Worm (Caenorhabditis elegans) whole organism, L2 larva: Measurements from ENCODE around the gene mam-2.

ENCODE experiments used
- F13H6.1 ChIP-seq: sonication (generic microtip); optimal IDR thresholded peaks from 2 replicates; lab custom pipeline; 2016; ENCODE audit warnings: missing genetic modification characterization, missing compliant biosample characterization
- R02D3.7 ChIP-seq: fragments of 150-350 bp; optimal IDR thresholded peaks from 2 replicates; lab custom pipeline; 2014; ENCODE audit warnings: missing biosample characterization, missing genetic modification characterization
- Y55F3AM.14 ChIP-seq: fragments of 200-800 bp; sonication (Bioruptor generic); optimal IDR thresholded peaks from 2 replicates; lab custom pipeline; 2018; ENCODE audit warnings: mild to moderate bottlenecking, missing genetic modification characterization, missing compliant biosample characterization
- ZK546.5 ChIP-seq: sonication (generic microtip); optimal IDR thresholded peaks from 2 replicates; lab custom pipeline; 2017; ENCODE audit warnings: missing biosample characterization, missing genetic modification characterization
- aly-2 ChIP-seq: fragments of 150-350 bp; optimal IDR thresholded peaks from 2 replicates; lab custom pipeline; 2014; ENCODE audit warnings: missing biosample characterization, missing genetic modification characterization
- ceh-16 ChIP-seq: fragments of 150-350 bp; optimal IDR thresholded peaks from 2 replicates; lab custom pipeline; 2014; ENCODE audit warnings: missing biosample characterization, missing genetic modification characterization
- ceh-82 ChIP-seq: fragments of 150-350 bp; optimal IDR thresholded peaks from 2 replicates; lab custom pipeline; 2014; ENCODE audit warnings: missing biosample characterization, missing genetic modification characterization
- crh-2 ChIP-seq: sonication (generic microtip); optimal IDR thresholded peaks from 2 replicates; lab custom pipeline; 2017; ENCODE audit warnings: missing biosample characterization, missing genetic modification characterization
- elt-1 ChIP-seq: fragments of 150-350 bp; optimal IDR thresholded peaks from 2 replicates; lab custom pipeline; 2014; ENCODE audit warnings: missing biosample characterization, missing genetic modification characterization
- elt-3 ChIP-seq: sonication (generic microtip); optimal IDR thresholded peaks from 2 replicates; lab custom pipeline; 2017; ENCODE audit warnings: missing biosample characterization, missing genetic modification characterization
- fos-1 ChIP-seq: fragments of 150-350 bp; optimal IDR thresholded peaks from 2 replicates; lab custom pipeline; 2014; ENCODE audit warnings: missing biosample characterization, missing genetic modification characterization
- gmeb-1 ChIP-seq: fragments of 150-350 bp; optimal IDR thresholded peaks from 2 replicates; lab custom pipeline; 2014; ENCODE audit warnings: missing biosample characterization, missing genetic modification characterization
- lin-11 ChIP-seq: fragments of 150-350 bp; sonication (generic microtip); optimal IDR thresholded peaks from 2 replicates; lab custom pipeline; 2014; ENCODE audit warnings: missing biosample characterization, missing genetic modification characterization, inconsistent platforms, mixed read lengths
- lin-13 ChIP-seq: fragments of 150-350 bp; optimal IDR thresholded peaks from 2 replicates; lab custom pipeline; 2014; ENCODE audit warnings: missing biosample characterization, missing genetic modification reagents, missing genetic modification characterization
- lin-39 ChIP-seq: fragments of 150-350 bp; optimal IDR thresholded peaks from 2 replicates; lab custom pipeline; 2014; ENCODE audit warnings: missing biosample characterization, missing genetic modification reagents, missing genetic modification characterization
- lsy-2 ChIP-seq, 2 experiments: fragments of 150-350 bp in 1 of 2; sonication (generic microtip) in 1 of 2; optimal IDR thresholded peaks; 2 replicates each; lab custom pipeline; 2014 to 2017; ENCODE audit warnings: missing biosample characterization in 2 of 2, missing genetic modification characterization in 2 of 2
- mdl-1 ChIP-seq, 2 experiments: fragments of 150-350 bp in 1 of 2; sonication (generic microtip) in 1 of 2; optimal IDR thresholded peaks; 2 replicates each; lab custom pipeline; 2017; ENCODE audit warnings: missing biosample characterization in 2 of 2, missing genetic modification characterization in 2 of 2
- nhr-10 ChIP-seq: sonication (generic microtip); optimal IDR thresholded peaks from 2 replicates; lab custom pipeline; 2017; ENCODE audit warnings: missing biosample characterization, missing genetic modification characterization
- nhr-11 ChIP-seq: fragments of 150-350 bp; optimal IDR thresholded peaks from 2 replicates; lab custom pipeline; 2014; ENCODE audit warnings: missing biosample characterization, missing genetic modification characterization
- nhr-129 ChIP-seq: fragments of 150-350 bp; optimal IDR thresholded peaks from 2 replicates; lab custom pipeline; 2014; ENCODE audit warnings: missing biosample characterization, missing genetic modification characterization
- nhr-21 ChIP-seq: fragments of 150-350 bp; optimal IDR thresholded peaks from 2 replicates; lab custom pipeline; 2014; ENCODE audit warnings: missing biosample characterization, missing genetic modification characterization
- nhr-23 ChIP-seq: fragments of 150-350 bp; optimal IDR thresholded peaks from 2 replicates; lab custom pipeline; 2014; ENCODE audit warnings: missing biosample characterization, missing genetic modification reagents, missing genetic modification characterization
- nhr-6 ChIP-seq: fragments of 150-350 bp; optimal IDR thresholded peaks from 2 replicates; lab custom pipeline; 2014; ENCODE audit warnings: missing biosample characterization, missing genetic modification characterization
- nhr-77 ChIP-seq: fragments of 150-350 bp; optimal IDR thresholded peaks from 2 replicates; lab custom pipeline; 2014; ENCODE audit warnings: missing biosample characterization, missing genetic modification characterization
- skn-1 ChIP-seq: sonication (generic microtip); optimal IDR thresholded peaks from 2 replicates; lab custom pipeline; 2017; ENCODE audit warnings: missing biosample characterization, missing genetic modification characterization
- sma-9 ChIP-seq, 2 experiments: fragments of 150-350 bp in 1 of 2; sonication (generic microtip) in 1 of 2; optimal IDR thresholded peaks; 2 replicates each; lab custom pipeline; 2014 to 2016; ENCODE audit warnings: missing genetic modification characterization in 2 of 2, mild to moderate bottlenecking in 1 of 2, missing biosample characterization in 1 of 2, missing compliant biosample characterization in 1 of 2, missing genetic modification reagents in 1 of 2, moderate library complexity in 1 of 2
- snpc-4 ChIP-seq: fragments of 150-350 bp; optimal IDR thresholded peaks from 2 replicates; lab custom pipeline; 2014; ENCODE audit warnings: missing biosample characterization, missing genetic modification characterization
- unc-39 ChIP-seq: fragments of 150-350 bp; optimal IDR thresholded peaks from 2 replicates; lab custom pipeline; 2014; ENCODE audit warnings: missing biosample characterization, missing genetic modification characterization
- unc-55 ChIP-seq: fragments of 150-350 bp; sonication (generic microtip); optimal IDR thresholded peaks from 3 replicates; lab custom pipeline; 2014; ENCODE audit warnings: missing biosample characterization, missing genetic modification reagents, missing genetic modification characterization
- unc-62 ChIP-seq: fragments of 150-350 bp; optimal IDR thresholded peaks from 2 replicates; lab custom pipeline; 2014; ENCODE audit warnings: missing biosample characterization, missing genetic modification reagents, missing genetic modification characterization
- zag-1 ChIP-seq: fragments of 150-350 bp; optimal IDR thresholded peaks from 2 replicates; lab custom pipeline; 2014; ENCODE audit warnings: missing biosample characterization, missing genetic modification characterization
- ztf-1 ChIP-seq: fragments of 200-800 bp; sonication (Bioruptor generic); conservative IDR thresholded peaks from 2 replicates; pipeline ENCODE4 v1.3.6; 2022; ENCODE audit warnings: missing genetic modification characterization, missing compliant biosample characterization
- ztf-11 ChIP-seq: sonication (generic microtip); optimal IDR thresholded peaks from 2 replicates; lab custom pipeline; 2017; ENCODE audit warnings: missing biosample characterization, missing genetic modification characterization
- ztf-4 ChIP-seq: fragments of 150-350 bp; optimal IDR thresholded peaks from 2 replicates; lab custom pipeline; 2014; ENCODE audit warnings: missing biosample characterization, missing genetic modification characterization

Gene mam-2

DNA sequence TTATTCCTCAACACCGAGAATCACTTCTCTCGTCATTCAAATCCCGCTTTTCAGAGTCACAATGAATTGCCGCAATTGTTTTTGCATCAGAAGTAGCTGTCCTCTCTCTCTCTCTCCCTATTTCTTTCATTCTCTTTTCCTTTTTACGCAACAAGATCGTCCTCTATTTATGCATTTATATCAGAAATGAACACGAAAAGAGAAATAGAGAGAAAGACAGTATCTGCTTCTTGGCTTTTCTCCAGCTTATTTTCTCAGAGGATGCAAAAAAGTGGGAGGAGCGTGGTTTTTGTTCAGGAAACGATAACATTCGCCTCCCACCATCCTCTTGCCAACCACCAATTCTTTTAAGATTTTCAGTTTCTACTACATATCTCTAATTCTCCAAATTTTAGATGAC, at the start of gene mam-2:
TSS of gene mam-2 (plus strand) at position 301 of the 400 bp plus-strand sequence.
- no peak for TF ChIP-seq Y55F3AM.14 (GFP tag; lab: Kevin White, UChicago)
- TF ChIP-seq mdl-1 (tag; optimal IDR thresholded peaks at IDR 0.05; lab: Kevin White, UChicago), result no peak
- no peak for TF ChIP-seq ceh-16
- TF ChIP-seq sma-9 (GFP tag; optimal IDR thresholded peaks at IDR 0.05; lab: Kevin White, UChicago), result no peak
- no peak for TF ChIP-seq sma-9 (tag; optimal IDR thresholded peaks at IDR 0.05; lab: Kevin White, UChicago)
- no peak for TF ChIP-seq skn-1 (tag; lab: Kevin White, UChicago)
- TF ChIP-seq lin-39 (tag; lab: Kevin White, UChicago), result no peak
- no peak for TF ChIP-seq unc-39 (tag; lab: Kevin White, UChicago)
- TF ChIP-seq nhr-21 (tag; lab: Kevin White, UChicago), result no peak
- TF ChIP-seq, all 48 proteins: peak for 0

- no peak for TF ChIP-seq elt-1 (tag; lab: Kevin White, UChicago)
- TF ChIP-seq ceh-82, result no peak
- no peak for TF ChIP-seq sma-9 (GFP tag; optimal IDR thresholded peaks at IDR 0.05; lab: Kevin White, UChicago)
- TF ChIP-seq sma-9 (tag; optimal IDR thresholded peaks at IDR 0.05; lab: Kevin White, UChicago), result no peak
- TF ChIP-seq unc-62 (GFP tag; lab: Kevin White, UChicago), result no peak
- TF ChIP-seq lin-13 (GFP tag; lab: Kevin White, UChicago), result no peak
- no peak for TF ChIP-seq unc-55 (GFP tag; lab: Kevin White, UChicago)
- no peak for TF ChIP-seq nhr-21 (tag; lab: Kevin White, UChicago)
- TF ChIP-seq lin-39 (tag; lab: Kevin White, UChicago), result no peak
- TF ChIP-seq crh-2 (tag; lab: Kevin White, UChicago), result no peak
- no peak for TF ChIP-seq lin-11 (tag; lab: Kevin White, UChicago)
- no peak for TF ChIP-seq mdl-1 (tag; optimal IDR thresholded peaks at IDR 0.05; lab: Kevin White, UChicago)
- TF ChIP-seq ceh-16, result no peak
- TF ChIP-seq nhr-77 (tag; lab: Kevin White, UChicago), result no peak
- no peak for TF ChIP-seq nhr-23
- no peak for TF ChIP-seq aly-2 (tag; lab: Kevin White, UChicago)
- no peak for TF ChIP-seq ZK546.5
- TF ChIP-seq snpc-4 (tag; lab: Kevin White, UChicago), result no peak
- TF ChIP-seq Y55F3AM.14 (GFP tag; lab: Kevin White, UChicago), result no peak
These were observed 49.4 kb upstream of the mam-2 start, which contains the start of gene spe-29 for ce11 chrIV:9933580-9933979. TSS of gene spe-29 (plus strand) at chrIV:9933880.

DNA sequence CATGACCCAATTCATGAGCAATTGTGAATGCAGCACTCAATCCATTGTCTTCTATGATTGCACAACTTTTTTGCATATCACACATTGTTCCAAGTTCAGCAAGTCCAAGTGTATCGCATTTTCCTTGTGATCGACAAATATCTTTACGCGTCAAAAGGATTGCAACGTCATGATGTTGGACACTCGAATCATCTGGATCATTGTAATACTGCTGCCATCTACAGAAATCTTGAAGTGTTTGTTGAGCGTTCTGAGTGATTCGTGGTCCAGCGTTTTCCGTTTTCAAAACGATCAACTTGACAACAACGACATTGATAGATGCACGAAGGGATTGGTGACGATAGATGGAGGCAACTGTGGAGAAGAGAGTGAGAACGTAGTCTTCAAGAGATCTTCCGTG, 39.8 kb upstream of the mam-2 start:
- no peak for TF ChIP-seq nhr-11 (tag; lab: Kevin White, UChicago)
- no peak for TF ChIP-seq R02D3.7
- TF ChIP-seq aly-2 (tag; lab: Kevin White, UChicago), result no peak
- TF ChIP-seq elt-3 (tag; lab: Kevin White, UChicago), result no peak
- TF ChIP-seq fos-1, result no peak

DNA sequence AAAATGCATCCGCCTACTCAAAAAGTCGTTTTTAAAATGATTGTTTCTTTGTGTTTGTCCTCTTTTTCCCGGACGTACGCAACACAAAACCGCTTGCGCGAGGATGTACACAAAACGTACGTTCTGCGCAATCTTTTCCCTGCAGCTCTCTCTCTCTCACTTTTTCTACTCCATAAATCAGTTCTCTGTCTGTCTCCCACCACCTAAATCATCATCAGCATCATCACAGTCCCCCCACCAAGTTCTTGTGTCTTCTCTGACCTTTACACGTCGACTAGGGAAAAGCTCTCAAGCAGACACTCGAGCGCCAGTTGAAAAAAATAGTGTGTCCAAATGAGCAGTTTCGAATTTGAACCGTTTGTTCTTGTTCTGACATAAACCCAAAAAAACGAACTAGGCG, 38.7 kb upstream of the mam-2 start:
- no peak for TF ChIP-seq sma-9 (GFP tag; optimal IDR thresholded peaks at IDR 0.05; lab: Kevin White, UChicago)
- TF ChIP-seq sma-9 (tag; optimal IDR thresholded peaks at IDR 0.05; lab: Kevin White, UChicago), result no peak
- TF ChIP-seq nhr-129 (tag; lab: Kevin White, UChicago), result peak; percentile 15

DNA sequence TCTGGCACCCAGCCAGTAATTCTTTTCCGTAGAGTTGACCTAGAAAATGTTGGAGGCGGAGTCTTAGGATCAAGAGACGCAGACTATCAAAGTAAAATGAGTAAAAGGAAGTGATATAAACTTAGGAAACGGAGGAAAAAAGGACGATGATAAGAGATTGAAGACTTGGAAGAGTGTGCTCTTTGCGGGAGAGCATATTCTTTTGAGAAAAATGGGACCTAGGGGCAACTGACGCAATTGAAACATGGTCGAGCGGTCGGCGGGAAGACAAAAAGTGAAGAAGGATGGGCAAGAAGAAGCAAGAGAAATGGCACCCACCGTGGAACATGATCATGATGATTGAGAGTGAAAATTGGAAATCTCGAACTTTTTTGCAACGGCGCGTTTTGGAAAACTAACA, 35.0 kb upstream of the mam-2 start:
- peak; percentile 55 for TF ChIP-seq nhr-129 (tag; lab: Kevin White, UChicago)
- peak; percentile 45 for TF ChIP-seq sma-9 (GFP tag; optimal IDR thresholded peaks at IDR 0.05; lab: Kevin White, UChicago)
- TF ChIP-seq sma-9 (tag; optimal IDR thresholded peaks at IDR 0.05; lab: Kevin White, UChicago), result no peak
- no peak for TF ChIP-seq crh-2 (tag; lab: Kevin White, UChicago)
- TF ChIP-seq F13H6.1 (tag; lab: Kevin White, UChicago), result peak; percentile 28
- no peak for TF ChIP-seq nhr-6 (tag; lab: Kevin White, UChicago)
- TF ChIP-seq ZK546.5, result no peak
- no peak for TF ChIP-seq nhr-11 (tag; lab: Kevin White, UChicago)

DNA sequence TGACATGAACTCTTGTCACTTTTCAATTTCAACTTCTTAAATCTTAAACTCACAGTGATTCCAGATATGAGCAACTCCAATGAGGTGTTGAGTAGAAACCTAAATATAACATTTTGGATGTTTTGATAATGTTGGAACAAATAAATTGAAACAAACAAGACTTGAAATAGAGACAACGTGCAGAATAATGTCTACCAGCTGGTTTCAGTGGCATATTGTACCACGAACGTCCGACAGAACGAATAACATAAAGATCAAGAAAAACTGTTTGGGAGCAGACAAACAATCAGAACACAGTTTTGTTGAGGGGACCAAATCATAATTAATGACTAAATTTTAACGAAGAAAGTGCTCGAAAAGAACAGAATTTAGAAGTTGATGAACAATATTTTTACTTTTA, 29.7 kb upstream of the mam-2 start, which contains the start of gene gon-1:
TSS of gene gon-1 (minus strand) at position 101 of the 400 bp plus-strand sequence.
- no peak for TF ChIP-seq ztf-1 (GFP tag; lab: Robert Waterston, UW)
- TF ChIP-seq skn-1 (tag; lab: Kevin White, UChicago), result no peak
- TF ChIP-seq ceh-82, result no peak
- no peak for TF ChIP-seq lin-13 (GFP tag; lab: Kevin White, UChicago)
- no peak for TF ChIP-seq nhr-10 (tag; lab: Kevin White, UChicago)
- no peak for TF ChIP-seq F13H6.1 (tag; lab: Kevin White, UChicago)
- TF ChIP-seq ztf-4 (tag; lab: Kevin White, UChicago), result no peak
- no peak for TF ChIP-seq lin-11 (tag; lab: Kevin White, UChicago)
- no peak for TF ChIP-seq mdl-1 (tag; optimal IDR thresholded peaks at IDR 0.05; lab: Kevin White, UChicago)
- no peak for TF ChIP-seq nhr-129 (tag; lab: Kevin White, UChicago)
- no peak for TF ChIP-seq zag-1 (tag; lab: Kevin White, UChicago)
- no peak for TF ChIP-seq ztf-11 (tag; lab: Kevin White, UChicago)
- TF ChIP-seq lsy-2 (tag; optimal IDR thresholded peaks at IDR 0.05; lab: Kevin White, UChicago), result no peak
- no peak for TF ChIP-seq gmeb-1 (tag; lab: Kevin White, UChicago)
- TF ChIP-seq elt-3 (tag; lab: Kevin White, UChicago), result no peak
- TF ChIP-seq, all 48 proteins: peak for 0
